Worm (Caenorhabditis elegans): ENCODE results near the gene R155.5.

- TF ChIP-seq lin-14 (GFP tag; optimal IDR thresholded peaks at IDR 0.05) (no peak), jun-1 (tag; optimal IDR thresholded peaks at IDR 0.05) (no peak), ceh-82 (tag; optimal IDR thresholded peaks at IDR 0.05) (no peak), ztf-11 (tag; optimal IDR thresholded peaks at IDR 0.05) (no peak), lin-35 (GFP tag; optimal IDR thresholded peaks at IDR 0.05) (no peak), lin-13 (GFP tag; optimal IDR thresholded peaks at IDR 0.05) (no peak), ama-1 (optimal IDR thresholded peaks at IDR 0.05) (no peak), rnt-1 (tag; optimal IDR thresholded peaks at IDR 0.05) (no peak), nhr-237 (tag; optimal IDR thresholded peaks at IDR 0.05) (no peak), nhr-28 (tag; optimal IDR thresholded peaks at IDR 0.05) (no peak), aha-1 (tag; optimal IDR thresholded peaks at IDR 0.05) (no peak), mep-1 (tag; optimal IDR thresholded peaks at IDR 0.05) (no peak), mdl-1 (tag; optimal IDR thresholded peaks at IDR 0.05) (no peak)
Observed at ce11 chrIII:1922081-1922480, 48.3 kb downstream of the R155.5 start.
